Fruit fly (Drosophila melanogaster) Kc167 (cell line): ENCODE data around the gene CG2875.

Source experiments
- Myc ChIP-seq: fragments of >200 bp; optimal IDR thresholded peaks from 2 replicates; lab custom pipeline; 2017; ENCODE audit warnings: missing external identifiers
- Sin3A ChIP-seq: fragments of >200 bp; optimal IDR thresholded peaks from 2 replicates; lab custom pipeline; 2018; ENCODE audit warnings: missing external identifiers
- h ChIP-seq: fragments of >200 bp; optimal IDR thresholded peaks from 3 replicates; lab custom pipeline; 2018; ENCODE audit warnings: missing external identifiers
- insv ChIP-seq: fragments of >200 bp; optimal IDR thresholded peaks from 3 replicates; lab custom pipeline; 2018; ENCODE audit warnings: missing external identifiers
- psq ChIP-seq: fragments of >200 bp; optimal IDR thresholded peaks from 2 replicates; lab custom pipeline; 2017; ENCODE audit warnings: missing external identifiers
- ttk ChIP-seq: sonication (Bioruptor generic); optimal IDR thresholded peaks from 2 replicates; lab custom pipeline; 2017; ENCODE audit warnings: missing external identifiers

The CG2875 gene

DNA sequence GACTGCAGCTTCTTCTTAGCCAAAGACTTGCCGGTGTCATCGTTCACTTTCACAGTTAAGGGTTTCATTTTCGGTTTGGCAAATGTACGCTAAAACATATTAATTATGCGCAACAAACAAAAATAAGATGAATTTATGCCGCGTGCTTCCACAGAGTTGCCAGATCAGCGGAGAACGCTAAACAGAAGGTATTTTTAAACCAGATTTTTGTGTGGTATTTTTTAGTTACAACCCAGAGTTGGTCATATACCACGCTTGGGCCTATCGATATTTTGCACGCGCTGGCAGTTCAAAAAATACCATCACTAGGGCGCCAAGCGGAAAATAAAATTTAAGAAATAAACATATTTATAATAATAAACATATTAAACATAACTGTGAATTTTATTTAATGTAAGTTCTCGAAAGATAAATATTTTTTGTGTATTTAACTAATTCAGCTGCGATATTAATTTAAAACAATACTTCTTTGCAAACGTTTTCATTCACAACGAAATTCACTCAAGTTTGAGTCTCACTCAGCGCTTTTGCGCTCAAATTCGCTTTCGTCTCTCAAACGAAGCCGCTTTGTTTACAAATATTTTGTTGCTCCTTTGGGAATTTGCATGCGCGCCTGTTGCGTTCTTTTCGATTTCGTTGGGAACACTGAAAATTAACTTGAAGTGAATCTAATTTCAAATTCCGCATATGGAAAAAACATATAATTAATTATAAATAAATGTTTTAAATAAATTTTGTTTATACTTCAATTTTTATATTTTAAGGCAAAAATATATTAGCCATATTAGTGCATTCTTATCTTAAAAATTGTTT is at the start of gene CG2875:
TSS of gene CG2875 (minus strand) at position 185 of the 813 bp plus-strand sequence.
- TF ChIP-seq Sin3A (lab: Kevin White, UChicago) (no peak), psq (lab: Kevin White, UChicago) (no peak), h (no peak), insv (lab: Kevin White, UChicago) (no peak), ttk (lab: Kevin White, UChicago) (no peak), Myc (lab: Kevin White, UChicago) (no peak)

DNA sequence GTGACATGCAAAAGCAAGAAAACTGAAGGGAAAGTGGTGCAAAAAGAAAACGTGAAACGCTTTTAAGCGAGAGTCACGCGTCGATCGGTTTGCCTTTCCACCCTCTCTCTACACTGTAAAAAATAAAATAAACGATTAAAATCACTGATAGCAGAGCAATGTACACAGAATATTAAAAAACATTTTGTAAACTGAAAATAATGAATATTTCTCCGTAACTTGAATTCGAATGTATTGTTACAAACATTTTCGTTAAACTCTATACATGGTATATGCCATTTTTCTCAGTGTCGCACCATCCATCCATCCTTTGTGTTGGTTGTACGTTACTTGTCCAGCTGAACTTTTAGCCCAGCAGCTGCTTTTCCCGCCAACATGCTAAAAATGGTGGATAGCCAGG is 20.8 kb upstream of the CG2875 start:
- TF ChIP-seq Sin3A (lab: Kevin White, UChicago) (no peak), ttk (lab: Kevin White, UChicago) (no peak), insv (lab: Kevin White, UChicago) (no peak), Myc (lab: Kevin White, UChicago) (no peak), h (no peak), psq (lab: Kevin White, UChicago) (no peak)

DNA sequence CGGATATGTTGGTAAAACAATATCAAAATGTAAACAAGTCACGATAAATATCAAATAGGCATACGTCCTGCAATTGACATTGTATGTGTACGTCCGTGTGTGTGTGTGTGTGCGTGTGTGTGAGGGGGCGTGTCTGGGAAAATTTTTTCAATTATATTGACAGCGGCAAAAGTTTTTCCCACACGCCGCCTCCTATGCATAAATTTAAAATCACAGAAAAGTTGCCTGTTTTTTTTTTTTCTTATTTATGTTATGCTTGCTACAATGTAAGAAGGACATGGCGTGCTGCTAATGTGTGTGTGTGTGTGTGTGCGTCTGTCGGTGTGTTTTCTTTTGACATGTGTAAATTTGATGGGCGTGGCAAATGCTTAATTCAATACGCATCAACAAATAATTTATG is 12.9 kb upstream of the CG2875 start:
- TF ChIP-seq psq (lab: Kevin White, UChicago) (no peak), ttk (lab: Kevin White, UChicago) (no peak), insv (lab: Kevin White, UChicago) (no peak), Myc (lab: Kevin White, UChicago) (no peak), h (no peak), Sin3A (lab: Kevin White, UChicago) (no peak)

DNA sequence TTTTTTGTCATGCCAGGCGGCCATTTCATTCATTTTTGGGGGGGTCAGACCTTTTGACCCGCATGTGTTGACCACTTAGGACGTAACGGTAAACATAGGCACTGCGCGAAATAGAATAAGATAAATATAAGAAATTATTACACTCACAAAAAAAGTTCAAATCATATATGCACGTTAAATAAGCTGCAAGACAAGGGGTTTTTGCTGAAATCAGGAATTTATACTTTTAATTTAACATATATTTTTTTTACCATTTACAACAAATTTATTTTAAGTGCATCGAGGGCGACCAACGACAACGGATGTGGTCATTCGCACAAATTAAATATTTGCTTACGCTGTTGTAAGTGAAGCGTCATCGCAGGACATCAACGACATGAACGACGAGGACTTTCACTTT is 7.8 kb upstream of the CG2875 start:
- TF ChIP-seq ttk (lab: Kevin White, UChicago) = no peak
- no peak for TF ChIP-seq Sin3A (lab: Kevin White, UChicago)
- TF ChIP-seq h = no peak
- TF ChIP-seq insv (lab: Kevin White, UChicago) = no peak
- no peak for TF ChIP-seq Myc (lab: Kevin White, UChicago)
- no peak for TF ChIP-seq psq (lab: Kevin White, UChicago)

DNA sequence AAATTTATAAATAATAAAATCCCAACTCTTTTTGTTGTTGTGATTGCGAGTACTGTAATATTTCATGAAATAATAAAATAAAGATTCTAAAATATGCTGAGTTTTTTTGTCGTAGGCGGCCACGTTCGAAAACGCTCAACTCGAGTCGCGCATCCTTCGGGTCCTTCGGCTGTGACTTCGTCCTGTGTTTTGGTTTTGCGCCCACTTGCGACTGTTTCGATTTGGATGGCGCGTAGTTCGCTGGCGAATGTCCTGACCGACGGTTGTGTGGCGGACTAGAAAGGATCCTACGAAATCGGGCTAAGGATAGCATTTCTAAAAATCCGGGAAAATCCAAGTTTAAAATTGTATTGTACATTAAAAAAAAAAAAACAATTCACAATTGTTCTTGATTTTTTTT is 884 bp upstream of the CG2875 start, which contains the start of gene AstA-R1:
TSS of gene AstA-R1 (plus strand) at position 231 of the 400 bp plus-strand sequence.
- TF ChIP-seq Sin3A (lab: Kevin White, UChicago) = no peak

DNA sequence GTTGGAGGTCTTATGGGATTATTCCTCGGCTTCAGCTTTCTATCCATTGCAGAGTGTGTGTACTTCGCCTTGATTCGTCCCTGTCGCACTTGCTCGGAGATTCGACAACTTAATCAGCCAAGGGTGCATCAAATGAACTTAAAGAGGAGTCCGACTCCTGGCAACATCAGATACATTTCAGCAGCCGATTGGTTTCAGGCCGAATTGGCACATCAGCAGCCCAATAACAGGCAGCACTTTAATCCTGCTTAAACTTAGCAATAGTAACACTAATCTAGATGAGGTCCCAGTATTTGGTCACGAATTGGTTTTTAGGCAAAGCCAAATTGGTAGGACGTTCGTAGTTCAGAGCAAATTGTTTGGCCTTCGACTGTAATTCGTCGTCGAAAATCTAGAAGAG is 1.9 kb downstream of the CG2875 start, which contains the start of gene DIP-alpha:
TSS of gene DIP-alpha (minus strand) at position 101 of the 400 bp plus-strand sequence.
- TF ChIP-seq Sin3A (lab: Kevin White, UChicago) (no peak), Myc (lab: Kevin White, UChicago) (no peak), insv (lab: Kevin White, UChicago) (no peak), psq (lab: Kevin White, UChicago) (no peak), h (no peak), ttk (lab: Kevin White, UChicago) (no peak)

DNA sequence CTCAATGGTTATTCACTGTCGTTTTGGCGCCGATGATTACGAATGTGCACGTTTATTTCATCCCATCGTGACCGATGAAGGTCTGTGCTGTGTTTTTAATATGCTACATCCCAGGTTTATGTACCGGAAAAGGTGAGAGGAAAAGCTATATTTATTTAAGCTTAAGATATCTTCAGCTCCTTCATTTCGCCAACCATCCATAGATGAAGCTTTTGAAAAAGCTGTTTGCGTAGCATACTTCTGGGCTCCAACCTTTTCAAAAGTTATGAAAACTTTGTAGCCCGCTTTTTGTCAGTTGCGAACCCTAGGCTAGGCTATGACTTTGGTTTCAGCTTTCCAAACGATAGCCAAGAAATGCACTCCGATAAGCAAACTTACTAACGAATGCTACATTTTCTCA is 3.2 kb downstream of the CG2875 start:
- TF ChIP-seq psq (lab: Kevin White, UChicago) (no peak), insv (lab: Kevin White, UChicago) (no peak), Myc (lab: Kevin White, UChicago) (no peak), h (no peak), ttk (lab: Kevin White, UChicago) (no peak), Sin3A (lab: Kevin White, UChicago) (no peak)

DNA sequence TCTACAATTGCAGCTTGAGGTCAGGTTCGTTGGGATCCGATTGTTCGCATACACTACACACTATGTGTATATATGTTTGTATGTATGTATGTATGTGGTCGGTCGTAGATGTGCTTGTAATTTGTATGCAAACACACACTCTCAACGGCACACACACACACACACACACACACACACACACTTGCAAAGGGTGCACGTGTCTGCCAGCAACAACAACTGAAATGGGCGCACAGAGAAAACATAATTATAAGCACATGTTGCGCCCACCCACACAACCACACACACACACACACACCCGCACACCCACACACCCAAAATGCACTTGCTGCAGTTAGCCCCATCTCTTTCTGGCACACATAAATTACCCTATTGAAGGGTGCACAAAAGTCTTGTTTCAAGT is 15.1 kb downstream of the CG2875 start:
- no peak for TF ChIP-seq Sin3A (lab: Kevin White, UChicago)
- TF ChIP-seq insv (lab: Kevin White, UChicago) = no peak
- no peak for TF ChIP-seq h
- TF ChIP-seq ttk (lab: Kevin White, UChicago) = no peak
- TF ChIP-seq Myc (lab: Kevin White, UChicago) = no peak
- TF ChIP-seq psq (lab: Kevin White, UChicago) = no peak

DNA sequence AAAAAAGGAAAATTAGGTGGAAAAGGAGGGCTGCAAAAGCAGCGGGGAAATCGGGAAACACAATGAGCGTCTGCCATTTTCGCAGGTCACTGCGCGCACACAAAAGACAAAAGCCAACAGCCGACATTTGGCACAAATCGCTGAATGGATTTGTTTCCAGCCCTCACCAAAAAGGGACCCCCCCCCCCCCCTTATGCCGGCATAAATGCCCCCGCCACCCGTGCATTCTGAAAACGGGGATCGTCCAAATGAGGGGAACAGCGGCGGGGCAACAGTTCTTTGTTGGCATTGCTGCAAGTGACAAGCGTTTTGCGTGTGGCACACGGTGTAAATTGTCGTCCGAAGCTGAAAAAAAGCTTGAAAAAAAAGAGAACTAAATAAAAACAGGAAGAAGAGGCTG is 15.9 kb downstream of the CG2875 start, which contains the start of gene ppk8:
TSS of gene ppk8 (plus strand) at position 301 of the 400 bp plus-strand sequence.
- TF ChIP-seq Myc (lab: Kevin White, UChicago) (no peak), h (no peak), insv (lab: Kevin White, UChicago) (no peak), ttk (lab: Kevin White, UChicago) (no peak), psq (lab: Kevin White, UChicago) (no peak), Sin3A (lab: Kevin White, UChicago) (no peak)

DNA sequence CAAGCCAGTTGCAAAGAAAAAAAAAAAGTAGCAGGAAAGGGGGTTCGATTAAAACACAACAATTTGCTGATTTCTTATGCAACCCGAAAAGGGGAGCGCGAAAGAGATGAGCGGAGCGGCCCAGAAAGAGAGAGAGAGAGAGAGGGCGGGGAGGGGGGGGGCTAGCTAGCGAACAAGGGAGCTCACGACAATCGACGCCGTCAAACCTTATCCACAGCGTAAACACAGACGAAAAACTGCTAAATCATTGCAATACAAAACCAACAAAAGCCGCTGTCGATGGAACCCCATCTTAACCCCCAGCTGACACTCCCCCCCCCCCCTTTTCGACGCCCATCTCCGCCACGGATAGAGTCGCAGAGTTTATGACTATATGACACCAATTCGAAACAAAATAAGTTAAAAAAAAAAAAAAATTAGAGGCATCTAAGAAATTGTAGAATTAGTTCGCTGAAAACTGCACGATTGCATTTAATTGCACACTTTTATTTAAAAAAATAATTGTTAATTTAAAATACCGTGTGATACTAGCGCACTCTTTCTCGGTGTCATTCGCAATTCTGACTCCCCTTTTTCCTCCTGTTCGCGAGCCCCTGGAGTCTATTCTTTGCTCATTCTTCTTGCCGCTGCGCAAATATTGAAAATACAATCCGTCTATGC is 18.1 kb downstream of the CG2875 start:
- no peak for TF ChIP-seq insv (lab: Kevin White, UChicago)
- TF ChIP-seq h = no peak
- no peak for TF ChIP-seq psq (lab: Kevin White, UChicago)
- TF ChIP-seq ttk (lab: Kevin White, UChicago) = no peak
- no peak for TF ChIP-seq Sin3A (lab: Kevin White, UChicago)
- TF ChIP-seq Myc (lab: Kevin White, UChicago) = no peak

DNA sequence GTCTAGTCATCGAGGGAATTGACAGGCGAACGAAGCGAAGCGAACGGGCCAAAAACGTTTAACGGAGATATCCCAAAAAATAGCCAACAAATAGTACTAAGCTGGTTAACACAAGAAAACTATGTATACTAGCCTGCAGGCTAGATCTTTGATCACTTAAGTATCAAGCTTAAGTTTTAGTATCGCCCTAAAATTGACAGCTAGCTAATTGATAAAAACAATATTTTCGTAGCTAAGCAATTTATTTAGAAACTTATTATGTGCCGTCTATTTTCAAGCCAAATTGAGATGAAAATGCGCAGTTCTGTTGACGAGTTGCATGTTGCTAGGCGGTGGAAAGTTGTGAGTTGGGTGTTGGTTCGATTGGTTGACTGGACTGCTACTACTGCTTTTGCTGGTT is 24.1 kb downstream of the CG2875 start:
- TF ChIP-seq insv (lab: Kevin White, UChicago) = no peak
- TF ChIP-seq h = no peak
- no peak for TF ChIP-seq Myc (lab: Kevin White, UChicago)
- TF ChIP-seq psq (lab: Kevin White, UChicago) = no peak
- no peak for TF ChIP-seq Sin3A (lab: Kevin White, UChicago)
- no peak for TF ChIP-seq ttk (lab: Kevin White, UChicago)
